Worm (Caenorhabditis elegans): ENCODE measurements around the gene srx-97.

- no peak for TF ChIP-seq lin-39 (tag; optimal IDR thresholded peaks at IDR 0.05)
- no peak for TF ChIP-seq nhr-47 (tag; optimal IDR thresholded peaks at IDR 0.05)
- no peak for TF ChIP-seq blmp-1 (tag; optimal IDR thresholded peaks at IDR 0.05)
- no peak for TF ChIP-seq unc-62 (GFP tag; optimal IDR thresholded peaks at IDR 0.05)
- no peak for TF ChIP-seq mab-9 (GFP tag; IDR thresholded peaks at IDR 0.05)
- no peak for TF ChIP-seq dpl-1 (GFP tag; optimal IDR thresholded peaks at IDR 0.05)
- TF ChIP-seq ceh-90 (tag; optimal IDR thresholded peaks at IDR 0.05) = no peak
- no peak for TF ChIP-seq mdl-1 (tag; optimal IDR thresholded peaks at IDR 0.05)
- no peak for TF ChIP-seq unc-98 (GFP tag; IDR thresholded peaks at IDR 0.05)
- no peak for TF ChIP-seq ztf-4 (tag; optimal IDR thresholded peaks at IDR 0.05)
- no peak for TF ChIP-seq fos-1 (tag; optimal IDR thresholded peaks at IDR 0.05)
- no peak for TF ChIP-seq pag-3 (tag; optimal IDR thresholded peaks at IDR 0.05; ENCODE audit: borderline replicate concordance, insufficient read depth)
These were observed 36.1 kb upstream of the srx-97 start, which contains the start of gene srx-108 for ce11 chrII:3705320-3705719.
